Fruit fly (Drosophila melanogaster) whole organism, embryonic: ENCODE measurements around the gene Fbxl7.

Source experiments
- Aef1 ChIP-seq: fragments of 200-800 bp; sonication (Bioruptor generic); IDR thresholded peaks from 3 replicates; pipeline ENCODE4 v1.3.6; 2022; ENCODE audit warnings: missing biosample characterization, missing genetic modification characterization
- CG11456 ChIP-seq: fragments of 200-800 bp; sonication (Bioruptor generic); IDR thresholded peaks from 3 replicates; pipeline ENCODE4 v1.3.6; 2022; ENCODE audit warnings: missing biosample characterization, missing genetic modification characterization
- CG11504 ChIP-seq: fragments of 200-800 bp; sonication (Bioruptor generic); optimal IDR thresholded peaks from 3 replicates; lab custom pipeline; 2019; ENCODE audit warnings: missing biosample characterization, mild to moderate bottlenecking, missing genetic modification characterization, moderate library complexity
- CG12155 ChIP-seq: fragments of 200-800 bp; sonication (Bioruptor generic); optimal IDR thresholded peaks from 3 replicates; lab custom pipeline; 2016; ENCODE audit warnings: missing biosample characterization, missing genetic modification characterization
- CG13624 ChIP-seq: fragments of 200-800 bp; sonication (Bioruptor generic); optimal IDR thresholded peaks from 2 replicates; lab custom pipeline; 2016; ENCODE audit warnings: missing biosample characterization, missing genetic modification characterization
- CG15601 ChIP-seq: fragments of 200-800 bp; sonication (Bioruptor generic); optimal IDR thresholded peaks from 3 replicates; lab custom pipeline; 2019; ENCODE audit warnings: missing biosample characterization, mild to moderate bottlenecking, missing genetic modification characterization, moderate library complexity
- CG16813 ChIP-seq: fragments of 200-800 bp; sonication (Bioruptor generic); IDR thresholded peaks from 3 replicates; pipeline ENCODE4 v1.3.6; 2022; ENCODE audit warnings: missing biosample characterization, missing genetic modification characterization; ENCODE audit not compliant: partially characterized antibody
- CG16863 ChIP-seq: fragments of 200-800 bp; sonication (Bioruptor generic); optimal IDR thresholded peaks from 3 replicates; lab custom pipeline; 2016; ENCODE audit warnings: missing biosample characterization, missing genetic modification characterization
- CG17361 ChIP-seq: fragments of 200-800 bp; sonication (Bioruptor generic); IDR thresholded peaks from 3 replicates; pipeline ENCODE4 v1.3.6; 2022; ENCODE audit warnings: missing biosample characterization, missing genetic modification characterization
- CG18011 ChIP-seq: fragments of 200-800 bp; sonication (Bioruptor generic); optimal IDR thresholded peaks from 2 replicates; lab custom pipeline; 2017; ENCODE audit warnings: missing biosample characterization, missing genetic modification characterization, mild to moderate bottlenecking, moderate library complexity, missing genotype
- CG18476 ChIP-seq: fragments of 200-800 bp; sonication (Bioruptor generic); optimal IDR thresholded peaks from 2 replicates; lab custom pipeline; 2016; ENCODE audit warnings: missing biosample characterization, mild to moderate bottlenecking, missing genetic modification characterization
- CG18764 ChIP-seq: fragments of 200-800 bp; sonication (Bioruptor generic); optimal IDR thresholded peaks from 3 replicates; lab custom pipeline; 2016; ENCODE audit warnings: missing biosample characterization, missing genetic modification characterization
- CG2129 ChIP-seq: fragments of 200-800 bp; sonication (Bioruptor generic); IDR thresholded peaks from 2 replicates; pipeline ENCODE4 v1.3.6; 2022; ENCODE audit warnings: missing biosample characterization, missing genetic modification characterization; ENCODE audit not compliant: partially characterized antibody
- CG2199 ChIP-seq: fragments of 200-800 bp; sonication (Bioruptor generic); IDR thresholded peaks from 3 replicates; pipeline ENCODE4 v1.3.6; 2022; ENCODE audit warnings: missing biosample characterization, missing genetic modification characterization
- CG2712 ChIP-seq: fragments of 200-800 bp; optimal IDR thresholded peaks from 3 replicates; lab custom pipeline; 2019; ENCODE audit warnings: missing biosample characterization, mild to moderate bottlenecking, missing genetic modification characterization, moderate library complexity
- CG4360 ChIP-seq: fragments of 200-800 bp; sonication (Bioruptor generic); IDR thresholded peaks from 2 replicates; pipeline ENCODE4 v1.3.6; 2022; ENCODE audit warnings: missing biosample characterization, missing genetic modification characterization
- CG6683 ChIP-seq: fragments of 200-800 bp; sonication (Bioruptor generic); optimal IDR thresholded peaks from 2 replicates; lab custom pipeline; 2017; ENCODE audit warnings: missing biosample characterization, mild to moderate bottlenecking, missing genetic modification characterization, missing genetic modification reagents
- CG6689 ChIP-seq: fragments of 200-800 bp; sonication (Bioruptor generic); IDR thresholded peaks from 2 replicates; pipeline ENCODE4 v1.3.6; 2022; ENCODE audit warnings: missing biosample characterization, missing genetic modification characterization
- Ets65A ChIP-seq: fragments of 200-800 bp; sonication (Bioruptor generic); peaks from one replicate; lab custom pipeline; 2016; ENCODE audit warnings: missing biosample characterization, missing genetic modification characterization
- Ptx1 ChIP-seq: fragments of 200-800 bp; sonication (Bioruptor generic); IDR thresholded peaks from 2 replicates; pipeline ENCODE4 v1.3.6; 2022; ENCODE audit warnings: missing biosample characterization, missing genetic modification characterization
- Spps ChIP-seq: fragments of 200-800 bp; sonication (Bioruptor generic); optimal IDR thresholded peaks from 2 replicates; lab custom pipeline; 2018; ENCODE audit warnings: missing biosample characterization, mild to moderate bottlenecking, missing genetic modification characterization
- Trl ChIP-seq, 3 experiments: fragments of >200 bp in 2 of 3; fragments of 200-800 bp in 1 of 3; sonication (Bioruptor generic) in 1 of 3; optimal IDR thresholded peaks; 2 replicates in 1 of 3; 3 replicates in 2 of 3; lab custom pipeline; 2016 to 2017; ENCODE audit warnings: missing biosample characterization in 1 of 3, missing genetic modification characterization in 1 of 3
- corto ChIP-seq: fragments of 200-800 bp; sonication (Bioruptor generic); optimal IDR thresholded peaks from 2 replicates; lab custom pipeline; 2016; ENCODE audit warnings: missing biosample characterization, mild to moderate bottlenecking, missing genetic modification characterization, moderate library complexity
- fd96Cb ChIP-seq: fragments of 200-800 bp; sonication (Bioruptor generic); optimal IDR thresholded peaks from 2 replicates; lab custom pipeline; 2018; ENCODE audit warnings: missing biosample characterization, mild to moderate bottlenecking, missing genetic modification characterization, moderate library complexity
- grau ChIP-seq: fragments of 200-800 bp; optimal IDR thresholded peaks from 3 replicates; lab custom pipeline; 2019; ENCODE audit warnings: missing biosample characterization, mild to moderate bottlenecking, missing genetic modification characterization, moderate library complexity
- gsb ChIP-seq: fragments of 200-800 bp; sonication (Bioruptor generic); IDR thresholded peaks from 2 replicates; pipeline ENCODE4 v1.3.6; 2022; ENCODE audit warnings: missing biosample characterization, missing genetic modification characterization
- insv ChIP-seq, 2 experiments: fragments of 200-800 bp; sonication (Bioruptor generic); optimal IDR thresholded peaks; 3 replicates each; lab custom pipeline; 2016 to 2018; ENCODE audit warnings: missing biosample characterization in 2 of 2, missing genetic modification characterization in 2 of 2
- jing ChIP-seq: fragments of 200-800 bp; sonication (Bioruptor generic); optimal IDR thresholded peaks from 2 replicates; lab custom pipeline; 2018; ENCODE audit warnings: missing biosample characterization, mild to moderate bottlenecking, missing genetic modification characterization
- ken ChIP-seq: fragments of 200-800 bp; sonication (Bioruptor generic); IDR thresholded peaks from 3 replicates; pipeline ENCODE4 v1.3.6; 2022; ENCODE audit warnings: missing biosample characterization, missing genetic modification characterization
- kni ChIP-seq: fragments of 200-800 bp; sonication (Bioruptor generic); optimal IDR thresholded peaks from 3 replicates; lab custom pipeline; 2017; ENCODE audit warnings: mild to moderate bottlenecking, missing biosample characterization, missing genetic modification reagents, missing genetic modification characterization
- pan ChIP-seq, 4 experiments: fragments of >200 bp in 3 of 4; fragments of 200-800 bp in 1 of 4; sonication (Bioruptor generic) in 1 of 4; optimal IDR thresholded peaks in 3 of 4; IDR thresholded peaks in 1 of 4; 2 replicates each; pipeline versions ENCODE4 v1.3.6 to Lab custom; 2017 to 2022; ENCODE audit warnings: missing biosample characterization in 2 of 4, missing genetic modification characterization in 2 of 4, mixed read lengths in 1 of 4
- peb ChIP-seq: fragments of 200-800 bp; sonication (Bioruptor generic); IDR thresholded peaks from 2 replicates; pipeline ENCODE4 v1.3.6; 2022; ENCODE audit warnings: missing biosample characterization, missing genetic modification characterization
- pros ChIP-seq: fragments of 200-800 bp; sonication (Bioruptor generic); optimal IDR thresholded peaks from 3 replicates; lab custom pipeline; 2019; ENCODE audit warnings: missing biosample characterization, mild to moderate bottlenecking, missing genetic modification characterization, moderate library complexity
- tap ChIP-seq: fragments of 200-800 bp; optimal IDR thresholded peaks from 3 replicates; lab custom pipeline; 2019; ENCODE audit warnings: missing biosample characterization, mild to moderate bottlenecking, missing genetic modification characterization, moderate library complexity
- trh ChIP-seq: fragments of 200-800 bp; sonication (Bioruptor generic); optimal IDR thresholded peaks from 2 replicates; lab custom pipeline; 2016; ENCODE audit warnings: missing biosample characterization, missing genetic modification characterization
- twi ChIP-seq: fragments of 200-800 bp; optimal IDR thresholded peaks from 2 replicates; lab custom pipeline; 2019; ENCODE audit warnings: missing biosample characterization, mild to moderate bottlenecking, missing genetic modification characterization, moderate library complexity
- usp ChIP-seq: fragments of >200 bp; optimal IDR thresholded peaks from 2 replicates; lab custom pipeline; 2017; ENCODE audit warnings: missing biosample characterization, missing genetic modification characterization
- zen ChIP-seq: fragments of 200-800 bp; sonication (Bioruptor generic); optimal IDR thresholded peaks from 3 replicates; lab custom pipeline; 2018; ENCODE audit warnings: missing biosample characterization, mild to moderate bottlenecking, missing genetic modification characterization, moderate library complexity

Gene Fbxl7

DNA sequence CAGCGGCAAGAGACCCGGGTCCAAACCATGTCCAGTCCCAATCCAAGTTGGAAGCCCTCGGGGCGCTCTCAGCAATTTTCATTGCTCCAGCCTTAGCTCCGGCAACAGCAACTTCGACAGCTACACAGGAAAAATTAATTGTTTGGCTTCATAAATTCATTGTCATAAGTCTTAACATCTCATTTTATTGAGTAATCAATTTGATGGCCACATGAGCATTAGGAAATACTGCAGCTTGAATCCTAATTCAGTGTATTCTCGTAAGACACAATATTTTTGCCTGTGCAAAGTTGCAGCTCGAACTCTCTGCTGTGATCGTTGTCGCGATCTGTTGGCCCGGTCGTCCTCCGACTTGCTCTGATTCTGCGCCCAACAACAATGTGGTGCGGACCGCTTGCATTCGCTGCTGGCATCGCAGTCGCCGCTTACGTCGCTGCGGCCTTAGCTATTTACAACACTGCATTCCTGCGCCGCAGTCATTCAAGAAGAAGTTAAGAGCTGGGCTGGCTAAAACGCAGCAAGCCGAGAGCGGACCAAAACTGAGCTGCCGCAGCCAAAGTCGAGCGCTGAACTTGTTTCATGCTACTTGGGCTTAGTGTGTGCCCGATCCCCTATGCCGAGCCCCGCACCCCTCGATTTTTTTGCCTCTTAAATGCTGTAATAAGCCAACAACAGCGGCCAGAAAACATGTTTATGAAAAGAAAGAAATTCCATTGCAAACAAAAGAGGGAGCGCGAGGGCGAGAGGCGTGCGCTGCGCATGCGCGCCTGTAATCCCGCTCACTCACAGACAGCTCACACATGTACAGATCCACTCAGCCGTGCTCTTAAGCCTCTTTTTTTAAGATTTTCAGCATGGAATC, 1.1 kb upstream of the Fbxl7 start (continued):
- TF ChIP-seq CG4360 (GFP tag; lab: Robert Waterston, UW): peak; percentile 63
- TF ChIP-seq ken (GFP tag; lab: Robert Waterston, UW): 0 out of 3 replicates have a peak, but pooled peaks have one; percentile 30
- TF ChIP-seq jing (GFP tag; lab: Kevin White, UChicago): peak; percentile 13
- 0 out of 2 replicates have a peak, but pooled peaks have one; percentile 17 for TF ChIP-seq CG6689 (GFP tag; lab: Robert Waterston, UW)
- TF ChIP-seq gsb: no peak
- no peak for TF ChIP-seq CG6683 (GFP tag; lab: Kevin White, UChicago)
- no peak for TF ChIP-seq CG2129
- peak; percentile 25 for TF ChIP-seq CG11504 (tag; lab: Kevin White, UChicago)
- TF ChIP-seq CG11456 (GFP tag; lab: Robert Waterston, UW): no peak
- no peak for TF ChIP-seq CG16813 (GFP tag; lab: Robert Waterston, UW)
- TF ChIP-seq Ets65A (GFP tag; lab: Kevin White, UChicago): peak; percentile 72
- TF ChIP-seq corto: peak; percentile 62
- no peak for TF ChIP-seq CG15601 (tag; lab: Kevin White, UChicago)
- TF ChIP-seq peb (GFP tag; lab: Robert Waterston, UW): no peak
- TF ChIP-seq CG2712 (tag; lab: Kevin White, UChicago): no peak
- 0 out of 2 replicates have a peak, but pooled peaks have one; percentile 19 for TF ChIP-seq Ptx1
- TF ChIP-seq CG18476 (GFP tag; lab: Kevin White, UChicago): no peak
- TF ChIP-seq tap: no peak
- TF ChIP-seq CG13624 (GFP tag; lab: Kevin White, UChicago): no peak
- TF ChIP-seq insv (GFP tag; optimal IDR thresholded peaks at IDR 0.05; lab: Kevin White, UChicago): no peak
- no peak for TF ChIP-seq trh (GFP tag; lab: Kevin White, UChicago)
- TF ChIP-seq usp: no peak
- no peak for TF ChIP-seq CG18011
- peak; percentile 88 for TF ChIP-seq pros (GFP tag; lab: Kevin White, UChicago)
- TF ChIP-seq CG16863 (GFP tag; lab: Kevin White, UChicago): peak; percentile 4
- no peak for TF ChIP-seq pan (optimal IDR thresholded peaks at IDR 0.05; lab: Kevin White, UChicago)
- TF ChIP-seq pan (GFP tag; optimal IDR thresholded peaks at IDR 0.05 in 1 of 2, IDR thresholded peaks at IDR 0.05 in 1 of 2): peak in 1 of 2 experiments; percentile 23
- no peak for TF ChIP-seq grau (tag; lab: Kevin White, UChicago)
- no peak for TF ChIP-seq CG18764 (GFP tag; lab: Kevin White, UChicago)
- TF ChIP-seq Spps (tag; lab: Kevin White, UChicago): no peak
- no peak for TF ChIP-seq CG17361 (GFP tag; lab: Robert Waterston, UW)
- peak; percentile 34 for TF ChIP-seq fd96Cb (tag; lab: Kevin White, UChicago)

DNA sequence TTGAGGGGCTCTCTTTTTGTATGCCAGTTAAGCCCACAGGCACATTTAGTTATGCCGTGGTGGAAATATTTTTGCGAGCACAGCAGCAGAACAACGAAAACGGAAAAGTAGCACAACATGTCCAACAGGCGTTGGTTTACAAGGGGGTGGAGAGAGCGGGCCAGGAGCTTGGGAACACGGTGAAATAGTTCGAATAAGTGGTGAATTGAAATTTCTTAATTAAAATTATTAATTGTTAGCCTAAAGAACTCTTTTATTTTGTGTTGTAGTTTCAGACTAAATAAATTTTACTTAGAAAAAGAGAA, 517 bp upstream of the Fbxl7 start:
- TF ChIP-seq Trl (optimal IDR thresholded peaks at IDR 0.05; lab: Kevin White, UChicago) (peak in 1 of 2 experiments; percentile 13), Trl (GFP tag; optimal IDR thresholded peaks at IDR 0.05; lab: Kevin White, UChicago) (no peak), CG2199 (peak; percentile 98), kni (peak; percentile 54), Aef1 (GFP tag; lab: Robert Waterston, UW) (no peak)

DNA sequence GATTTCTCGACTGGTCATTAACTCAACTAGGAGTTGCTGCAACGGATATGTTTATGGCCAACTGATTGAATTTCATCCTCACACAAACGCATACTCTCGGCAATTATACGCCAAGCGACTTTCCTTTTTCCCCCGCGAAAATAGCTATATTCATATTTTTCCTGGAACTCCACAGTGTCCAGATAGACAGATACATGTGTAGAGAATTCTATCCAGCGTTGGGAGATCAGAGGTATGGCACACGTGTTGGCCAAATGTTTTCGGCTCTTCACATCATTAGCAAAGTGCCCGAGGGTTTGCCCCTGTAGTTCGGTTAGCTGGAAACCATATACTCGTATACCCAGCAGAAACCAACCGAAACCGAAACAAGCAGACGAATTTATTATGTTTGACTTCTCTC, 1.0 kb downstream of the Fbxl7 start:
- TF ChIP-seq CG12155: no peak
- peak; percentile 71 for TF ChIP-seq zen (tag; lab: Kevin White, UChicago)
- TF ChIP-seq twi (tag; lab: Kevin White, UChicago): peak; percentile 98
